Fruit fly (Drosophila melanogaster): Measurements from ENCODE around the gene FoxL1.

Gene FoxL1

dm6 chr3L:4040247-4040925 lies 21.7 kb downstream of the FoxL1 start, which contains the start of the genes CG11593 and Rcd5 (continued):
- no peak for TF ChIP-seq ss (GFP tag; optimal IDR thresholded peaks at IDR 0.05)
- no peak for TF ChIP-seq CG9139 (GFP tag; optimal IDR thresholded peaks at IDR 0.05)
- peak; percentile 50; the same call in 2 of the 3 replicates for TF ChIP-seq CG8119 (GFP tag; IDR thresholded peaks at IDR 0.05)
- no peak for TF ChIP-seq fd85E (GFP tag; optimal IDR thresholded peaks at IDR 0.05)
- no peak for TF ChIP-seq Eip93F (GFP tag; optimal IDR thresholded peaks at IDR 0.05)
- TF ChIP-seq fkh (GFP tag; optimal IDR thresholded peaks at IDR 0.05), result no peak
- TF ChIP-seq CG10669 (GFP tag; optimal IDR thresholded peaks at IDR 0.05), result no peak
- no peak for TF ChIP-seq net (GFP tag; optimal IDR thresholded peaks at IDR 0.05)
- peak; percentile 21 for TF ChIP-seq Sox15 (GFP tag; optimal IDR thresholded peaks at IDR 0.05)
- TF ChIP-seq CG8319 (GFP tag; optimal IDR thresholded peaks at IDR 0.05), result peak; percentile 77
- TF ChIP-seq CG8632 (GFP tag; optimal IDR thresholded peaks at IDR 0.05), result peak; percentile 24
- no peak for TF ChIP-seq CG16779 (tag; optimal IDR thresholded peaks at IDR 0.05)
- no peak for TF ChIP-seq svp (GFP tag)
- TF ChIP-seq CG3032 (tag; optimal IDR thresholded peaks at IDR 0.05), result no peak
- TF ChIP-seq pdm3 (GFP tag; optimal IDR thresholded peaks at IDR 0.05), result no peak

- TF ChIP-seq fd85E (GFP tag; optimal IDR thresholded peaks at IDR 0.05) (no peak), eg (GFP tag; IDR thresholded peaks at IDR 0.05) (0 out of 3 replicates have a peak, but pooled peaks have one; percentile 14)
These were observed 25.8 kb downstream of the FoxL1 start for dm6 chr3L:4044497-4044896.

dm6 chr3L:4046289-4046688 lies 27.6 kb downstream of the FoxL1 start, which contains the start of gene CG1136:
TSS of gene CG1136 (plus strand) at chr3L:4046596.
- no peak for TF ChIP-seq Blimp-1 (GFP tag; optimal IDR thresholded peaks at IDR 0.05)
- TF ChIP-seq lz (GFP tag; optimal IDR thresholded peaks at IDR 0.05), result no peak
- TF ChIP-seq cyc (GFP tag; optimal IDR thresholded peaks at IDR 0.05), result no peak
- TF ChIP-seq CG11902 (GFP tag; optimal IDR thresholded peaks at IDR 0.05), result no peak
- no peak for TF ChIP-seq CG6163 (GFP tag; IDR thresholded peaks at IDR 0.05)
- 0 out of 3 replicates have a peak, but pooled peaks have one; percentile 11 for TF ChIP-seq eg (GFP tag; IDR thresholded peaks at IDR 0.05)

dm6 chr3L:4047635-4048034 lies 29.0 kb downstream of the FoxL1 start, which contains the start of gene Dpy-30L2:
TSS of gene Dpy-30L2 (minus strand) at chr3L:4047735.
- TF ChIP-seq lz (GFP tag; optimal IDR thresholded peaks at IDR 0.05) (no peak), acj6 (GFP tag; optimal IDR thresholded peaks at IDR 0.05) (no peak)

- TF ChIP-seq CG6163 (GFP tag; IDR thresholded peaks at IDR 0.05), result no peak
- TF ChIP-seq cyc (GFP tag; optimal IDR thresholded peaks at IDR 0.05), result no peak
- no peak for TF ChIP-seq svp (GFP tag)
- TF ChIP-seq vri (GFP tag; optimal IDR thresholded peaks at IDR 0.05), result no peak
- TF ChIP-seq Eip78C (GFP tag), result peak; percentile 30
- TF ChIP-seq CG6276 (GFP tag; optimal IDR thresholded peaks at IDR 0.05), result no peak
These were observed 30.4 kb downstream of the FoxL1 start for dm6 chr3L:4049082-4049481.

dm6 chr3L:4055438-4055962 lies 36.8 kb downstream of the FoxL1 start:
- 0 out of 3 replicates have a peak, but pooled peaks have one; percentile 35 for TF ChIP-seq CG8119 (GFP tag; IDR thresholded peaks at IDR 0.05)
- TF ChIP-seq vri (GFP tag; optimal IDR thresholded peaks at IDR 0.05), result peak; percentile 4
- TF ChIP-seq achi (GFP tag; optimal IDR thresholded peaks at IDR 0.05), result no peak
- TF ChIP-seq CG6854 (GFP tag; optimal IDR thresholded peaks at IDR 0.05), result peak; percentile 64
- peak; percentile 77 for TF ChIP-seq dsx (GFP tag; optimal IDR thresholded peaks at IDR 0.05; ENCODE audit: poor library complexity, severe bottlenecking)
- peak; percentile 91 for TF ChIP-seq Blimp-1 (GFP tag; optimal IDR thresholded peaks at IDR 0.05)

All from whole organism, prepupa.